Worm (Caenorhabditis elegans) whole organism, L2 larva: ENCODE measurements around the gene rexd-1.

ENCODE experiments used
- ama-1 ChIP-seq: fragments of 150-350 bp; optimal IDR thresholded peaks from 2 replicates; lab custom pipeline; 2018; ENCODE audit warnings: inconsistent platforms
- egl-27 ChIP-seq: sonication (generic microtip); optimal IDR thresholded peaks from 3 replicates; lab custom pipeline; 2017; ENCODE audit warnings: missing biosample characterization, missing genetic modification reagents, missing genetic modification characterization
- lin-11 ChIP-seq: fragments of 150-350 bp; sonication (generic microtip); optimal IDR thresholded peaks from 2 replicates; lab custom pipeline; 2014; ENCODE audit warnings: missing biosample characterization, missing genetic modification characterization, inconsistent platforms, mixed read lengths
- lin-13 ChIP-seq: fragments of 150-350 bp; optimal IDR thresholded peaks from 2 replicates; lab custom pipeline; 2014; ENCODE audit warnings: missing biosample characterization, missing genetic modification reagents, missing genetic modification characterization
- lin-39 ChIP-seq: fragments of 150-350 bp; optimal IDR thresholded peaks from 2 replicates; lab custom pipeline; 2014; ENCODE audit warnings: missing biosample characterization, missing genetic modification reagents, missing genetic modification characterization
- lsy-2 ChIP-seq, 2 experiments: fragments of 150-350 bp in 1 of 2; sonication (generic microtip) in 1 of 2; optimal IDR thresholded peaks; 2 replicates each; lab custom pipeline; 2014 to 2017; ENCODE audit warnings: missing biosample characterization in 2 of 2, missing genetic modification characterization in 2 of 2
- mdl-1 ChIP-seq, 2 experiments: fragments of 150-350 bp in 1 of 2; sonication (generic microtip) in 1 of 2; optimal IDR thresholded peaks; 2 replicates each; lab custom pipeline; 2017; ENCODE audit warnings: missing biosample characterization in 2 of 2, missing genetic modification characterization in 2 of 2
- nhr-12 ChIP-seq: fragments of 150-350 bp; optimal IDR thresholded peaks from 2 replicates; lab custom pipeline; 2014; ENCODE audit warnings: missing biosample characterization, missing genetic modification characterization
- nhr-23 ChIP-seq: fragments of 150-350 bp; optimal IDR thresholded peaks from 2 replicates; lab custom pipeline; 2014; ENCODE audit warnings: missing biosample characterization, missing genetic modification reagents, missing genetic modification characterization
- nhr-25 ChIP-seq: fragments of 150-350 bp; sonication (generic microtip); optimal IDR thresholded peaks from 3 replicates; lab custom pipeline; 2014; ENCODE audit warnings: missing biosample characterization, missing genetic modification characterization
- nhr-77 ChIP-seq: fragments of 150-350 bp; optimal IDR thresholded peaks from 2 replicates; lab custom pipeline; 2014; ENCODE audit warnings: missing biosample characterization, missing genetic modification characterization
- peb-1 ChIP-seq: fragments of 150-350 bp; optimal IDR thresholded peaks from 2 replicates; lab custom pipeline; 2014; ENCODE audit warnings: missing biosample characterization, missing genetic modification characterization
- skn-1 ChIP-seq: sonication (generic microtip); optimal IDR thresholded peaks from 2 replicates; lab custom pipeline; 2017; ENCODE audit warnings: missing biosample characterization, missing genetic modification characterization
- ztf-11 ChIP-seq: sonication (generic microtip); optimal IDR thresholded peaks from 2 replicates; lab custom pipeline; 2017; ENCODE audit warnings: missing biosample characterization, missing genetic modification characterization

ce11 chrIII:1794100-1794499 is 40.2 kb upstream of the rexd-1 start:
- TF ChIP-seq nhr-23 (tag; lab: Kevin White, UChicago) (no peak), peb-1 (tag; lab: Kevin White, UChicago) (no peak), lin-13 (GFP tag; lab: Kevin White, UChicago) (no peak), skn-1 (tag; lab: Kevin White, UChicago) (no peak), ama-1 (lab: Kevin White, UChicago) (no peak), ztf-11 (tag; lab: Kevin White, UChicago) (no peak), nhr-25 (tag; lab: Kevin White, UChicago) (no peak), lsy-2 (tag; optimal IDR thresholded peaks at IDR 0.05; lab: Kevin White, UChicago) (no peak), nhr-12 (tag; lab: Kevin White, UChicago) (no peak), nhr-77 (tag; lab: Kevin White, UChicago) (no peak), mdl-1 (tag; optimal IDR thresholded peaks at IDR 0.05; lab: Kevin White, UChicago) (no peak), lin-39 (no peak), lin-11 (tag; lab: Kevin White, UChicago) (no peak), egl-27 (tag; lab: Kevin White, UChicago) (no peak)
